Worm (Caenorhabditis elegans) whole organism, late embryonic: ENCODE data around the gene tatn-1.
A peak's percentile ranks its signal among the peaks of the same experiment; 100 is the strongest.

Experiments
- C08G9.2 ChIP-seq: sonication (generic microtip); optimal IDR thresholded peaks from 2 replicates; lab custom pipeline; 2016; ENCODE audit warnings: mild to moderate bottlenecking, missing genetic modification characterization, moderate library complexity, missing compliant biosample characterization
- K09A11.1 ChIP-seq: sonication (generic microtip); optimal IDR thresholded peaks from 2 replicates; lab custom pipeline; 2017; ENCODE audit warnings: antibody characterized with exemption, mild to moderate bottlenecking, missing genetic modification characterization, missing compliant biosample characterization; ENCODE audit not compliant: insufficient read depth
- T23F11.4 ChIP-seq: fragments of 200-800 bp; sonication (Bioruptor generic); optimal IDR thresholded peaks from 2 replicates; lab custom pipeline; 2018; ENCODE audit warnings: mild to moderate bottlenecking, missing genetic modification characterization, missing compliant biosample characterization
- ahr-1 ChIP-seq: sonication (generic microtip); optimal IDR thresholded peaks from 2 replicates; lab custom pipeline; 2016; ENCODE audit warnings: missing genetic modification characterization, missing compliant biosample characterization
- ceh-14 ChIP-seq: sonication (generic microtip); optimal IDR thresholded peaks from 2 replicates; lab custom pipeline; 2016; ENCODE audit warnings: missing genotype, missing genetic modification characterization, missing compliant biosample characterization
- ceh-19 ChIP-seq: fragments of 200-800 bp; sonication (Bioruptor generic); optimal IDR thresholded peaks from 2 replicates; lab custom pipeline; 2018; ENCODE audit warnings: mild to moderate bottlenecking, missing genetic modification characterization, missing compliant biosample characterization
- ceh-22 ChIP-seq: sonication (generic microtip); optimal IDR thresholded peaks from 2 replicates; lab custom pipeline; 2017; ENCODE audit warnings: missing biosample characterization, missing genetic modification characterization
- ceh-24 ChIP-seq: sonication (generic microtip); optimal IDR thresholded peaks from 2 replicates; lab custom pipeline; 2016; ENCODE audit warnings: mild to moderate bottlenecking, missing genetic modification characterization, missing compliant biosample characterization
- ceh-30 ChIP-seq: fragments of 150-350 bp; optimal IDR thresholded peaks from 2 replicates; lab custom pipeline; 2014; ENCODE audit warnings: missing biosample characterization, missing genetic modification characterization
- ceh-31 ChIP-seq: sonication (generic microtip); optimal IDR thresholded peaks from 2 replicates; lab custom pipeline; 2016; ENCODE audit warnings: missing genetic modification characterization, missing compliant biosample characterization
- ceh-34 ChIP-seq: sonication (generic microtip); optimal IDR thresholded peaks from 2 replicates; lab custom pipeline; 2016; ENCODE audit warnings: mild to moderate bottlenecking, missing genetic modification characterization, missing compliant biosample characterization
- ceh-45 ChIP-seq: fragments of 200-800 bp; sonication (Bioruptor generic); IDR thresholded peaks from 2 replicates; pipeline ENCODE4 v1.3.6; 2022; ENCODE audit warnings: missing genetic modification reagents, missing genetic modification characterization, missing compliant biosample characterization
- ceh-48 ChIP-seq: sonication (generic microtip); optimal IDR thresholded peaks from 2 replicates; lab custom pipeline; 2016; ENCODE audit warnings: missing genetic modification characterization, inconsistent platforms, missing compliant biosample characterization
- ceh-6 ChIP-seq: fragments of 200-800 bp; sonication (Bioruptor generic); optimal IDR thresholded peaks from 2 replicates; lab custom pipeline; 2018; ENCODE audit warnings: mild to moderate bottlenecking, missing genetic modification characterization, missing compliant biosample characterization
- che-1 ChIP-seq: sonication (generic microtip); optimal IDR thresholded peaks from 2 replicates; lab custom pipeline; 2016; ENCODE audit warnings: mild to moderate bottlenecking, missing genetic modification characterization, missing compliant biosample characterization
- elt-2 ChIP-seq: sonication (generic microtip); optimal IDR thresholded peaks from 2 replicates; lab custom pipeline; 2016; ENCODE audit warnings: missing genetic modification reagents, missing genetic modification characterization, missing compliant biosample characterization
- elt-4 ChIP-seq: sonication (generic microtip); optimal IDR thresholded peaks from 2 replicates; lab custom pipeline; 2016; ENCODE audit warnings: missing genetic modification characterization, missing compliant biosample characterization
- fkh-10 ChIP-seq: fragments of 150-350 bp; optimal IDR thresholded peaks from 2 replicates; lab custom pipeline; 2014; ENCODE audit warnings: missing biosample characterization, missing genetic modification reagents, missing genetic modification characterization
- fkh-6 ChIP-seq: sonication (generic microtip); optimal IDR thresholded peaks from 2 replicates; lab custom pipeline; 2016; ENCODE audit warnings: missing genetic modification characterization, missing compliant biosample characterization
- hlh-30 ChIP-seq: sonication (generic microtip); optimal IDR thresholded peaks from 2 replicates; lab custom pipeline; 2017; ENCODE audit warnings: antibody characterized with exemption, missing genetic modification characterization, missing compliant biosample characterization; ENCODE audit not compliant: insufficient read depth
- hlh-8 ChIP-seq: sonication (generic microtip); optimal IDR thresholded peaks from 2 replicates; lab custom pipeline; 2016; ENCODE audit warnings: missing genotype, missing genetic modification characterization, missing compliant biosample characterization
- lim-6 ChIP-seq: sonication (generic microtip); optimal IDR thresholded peaks from 2 replicates; lab custom pipeline; 2016; ENCODE audit warnings: missing genetic modification characterization, missing compliant biosample characterization
- lin-11 ChIP-seq: fragments of 200-800 bp; sonication (Bioruptor generic); optimal IDR thresholded peaks from 2 replicates; lab custom pipeline; 2018; ENCODE audit warnings: mild to moderate bottlenecking, missing genetic modification characterization, missing compliant biosample characterization
- nfya-1 ChIP-seq: sonication (generic microtip); optimal IDR thresholded peaks from 2 replicates; lab custom pipeline; 2017; ENCODE audit warnings: missing genetic modification characterization, mild to moderate bottlenecking, missing compliant biosample characterization, antibody characterized with exemption, moderate library complexity
- pat-9 ChIP-seq: fragments of 200-800 bp; sonication (Bioruptor generic); optimal IDR thresholded peaks from 2 replicates; lab custom pipeline; 2018; ENCODE audit warnings: mild to moderate bottlenecking, missing genetic modification characterization, moderate library complexity, missing compliant biosample characterization
- pax-1 ChIP-seq: fragments of 150-350 bp; optimal IDR thresholded peaks from 2 replicates; lab custom pipeline; 2014; ENCODE audit warnings: missing biosample characterization, missing genetic modification characterization
- pha-2 ChIP-seq: sonication (generic microtip); optimal IDR thresholded peaks from 2 replicates; lab custom pipeline; 2017; ENCODE audit warnings: mild to moderate bottlenecking, missing genetic modification characterization, missing compliant biosample characterization
- pqm-1 ChIP-seq: sonication (generic microtip); optimal IDR thresholded peaks from 2 replicates; lab custom pipeline; 2016; ENCODE audit warnings: missing genetic modification characterization, missing compliant biosample characterization
- pros-1 ChIP-seq: fragments of 150-350 bp; optimal IDR thresholded peaks from 2 replicates; lab custom pipeline; 2014; ENCODE audit warnings: missing biosample characterization, missing genetic modification reagents, missing genetic modification characterization
- ref-2 ChIP-seq: sonication (generic microtip); optimal IDR thresholded peaks from 2 replicates; lab custom pipeline; 2016; ENCODE audit warnings: missing genetic modification characterization, missing compliant biosample characterization
- sox-2 ChIP-seq: fragments of 200-800 bp; sonication (Bioruptor generic); IDR thresholded peaks from 2 replicates; pipeline ENCODE4 v1.3.6; 2022; ENCODE audit warnings: missing genetic modification reagents, missing genetic modification characterization, missing compliant biosample characterization
- sox-4 ChIP-seq: sonication (generic microtip); optimal IDR thresholded peaks from 2 replicates; lab custom pipeline; 2017; ENCODE audit warnings: mild to moderate bottlenecking, missing genetic modification characterization, inconsistent platforms, missing compliant biosample characterization
- tbx-7 ChIP-seq: sonication (generic microtip); optimal IDR thresholded peaks from 2 replicates; lab custom pipeline; 2016; ENCODE audit warnings: missing genotype, missing genetic modification characterization, missing compliant biosample characterization
- ttx-3 ChIP-seq: sonication (generic microtip); optimal IDR thresholded peaks from 2 replicates; lab custom pipeline; 2016; ENCODE audit warnings: missing genetic modification reagents, missing genetic modification characterization, missing compliant biosample characterization
- unc-3 ChIP-seq, 2 experiments: fragments of 200-800 bp in 1 of 2; sonication (Bioruptor generic) in 1 of 2; sonication (generic microtip) in 1 of 2; conservative IDR thresholded peaks in 1 of 2; optimal IDR thresholded peaks in 1 of 2; 2 replicates each; pipeline versions ENCODE4 v1.3.6 to Lab custom; 2016 to 2022; ENCODE audit warnings: missing compliant biosample characterization in 2 of 2, missing genetic modification characterization in 2 of 2, missing genetic modification reagents in 1 of 2
- unc-42 ChIP-seq: sonication (generic microtip); optimal IDR thresholded peaks from 2 replicates; lab custom pipeline; 2016; ENCODE audit warnings: missing genotype, missing genetic modification characterization, missing compliant biosample characterization
- unc-86 ChIP-seq: sonication (generic microtip); optimal IDR thresholded peaks from 2 replicates; lab custom pipeline; 2016; ENCODE audit warnings: missing genetic modification characterization, missing compliant biosample characterization

The tatn-1 gene

DNA sequence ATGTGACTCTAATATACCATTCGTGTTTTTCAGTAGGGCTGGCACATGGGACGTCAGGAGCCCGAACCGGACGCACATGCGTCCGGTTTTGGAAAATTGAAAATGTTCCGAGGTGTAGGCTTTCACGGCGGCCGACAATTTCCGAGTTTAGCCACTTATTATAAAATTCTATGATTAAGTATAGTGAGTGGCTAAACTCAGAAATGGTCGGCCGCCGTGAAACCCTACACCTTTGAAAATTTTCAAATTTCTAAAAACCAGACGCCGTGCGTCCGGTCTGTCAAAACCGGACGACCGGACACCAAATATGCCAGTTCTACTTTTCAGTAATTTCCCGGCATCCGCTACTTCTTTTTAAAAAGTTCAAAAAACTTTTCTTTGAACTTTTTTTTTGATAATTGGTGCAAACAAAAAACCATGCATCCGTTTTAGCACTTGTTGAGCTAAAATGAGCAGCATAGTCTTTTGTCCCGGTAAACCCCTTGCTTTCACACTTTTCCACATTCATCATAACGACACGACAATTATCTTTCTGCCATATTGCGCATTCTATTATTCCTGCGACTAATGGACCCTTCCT lies 33.1 kb upstream of the tatn-1 start:
- TF ChIP-seq fkh-6 (tag; lab: Kevin White, UChicago) (no peak), sox-2 (GFP tag; lab: Robert Waterston, UW) (peak; percentile 47; the same call in 1 of the 2 replicates)

DNA sequence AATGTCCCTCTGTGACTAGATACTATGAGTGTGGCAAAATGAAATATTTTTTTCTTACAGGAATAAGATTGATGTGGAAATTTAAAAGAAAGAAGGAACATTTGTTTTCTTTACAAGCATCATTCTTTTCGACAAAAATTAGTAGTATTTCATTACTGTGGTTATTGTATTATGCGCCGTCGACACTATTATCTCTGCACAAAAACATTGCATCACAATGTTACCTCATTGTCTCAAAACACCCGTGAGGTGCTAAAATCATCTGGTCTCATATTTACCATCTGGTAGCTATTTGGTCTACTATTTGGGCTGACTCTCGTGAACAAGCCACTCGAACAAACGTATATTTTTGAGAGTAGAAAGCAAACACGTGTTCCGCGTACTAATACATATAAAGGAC lies 31.3 kb upstream of the tatn-1 start:
- TF ChIP-seq ceh-48 (tag; lab: Kevin White, UChicago) (no peak), ceh-19 (no peak), ref-2 (tag; lab: Kevin White, UChicago) (no peak), ahr-1 (tag; lab: Kevin White, UChicago) (no peak), pax-1 (no peak), pros-1 (tag; lab: Kevin White, UChicago) (no peak), pha-2 (no peak), hlh-30 (tag; lab: Kevin White, UChicago) (no peak), elt-4 (tag; lab: Kevin White, UChicago) (no peak), fkh-10 (GFP tag; lab: Kevin White, UChicago) (no peak), hlh-8 (no peak), lim-6 (tag; lab: Kevin White, UChicago) (no peak), che-1 (tag; lab: Kevin White, UChicago) (no peak), ceh-34 (tag; lab: Kevin White, UChicago) (no peak), ttx-3 (no peak), ceh-6 (GFP tag; lab: Kevin White, UChicago) (no peak), pqm-1 (tag; lab: Kevin White, UChicago) (no peak), nfya-1 (tag; lab: Kevin White, UChicago) (no peak)

DNA sequence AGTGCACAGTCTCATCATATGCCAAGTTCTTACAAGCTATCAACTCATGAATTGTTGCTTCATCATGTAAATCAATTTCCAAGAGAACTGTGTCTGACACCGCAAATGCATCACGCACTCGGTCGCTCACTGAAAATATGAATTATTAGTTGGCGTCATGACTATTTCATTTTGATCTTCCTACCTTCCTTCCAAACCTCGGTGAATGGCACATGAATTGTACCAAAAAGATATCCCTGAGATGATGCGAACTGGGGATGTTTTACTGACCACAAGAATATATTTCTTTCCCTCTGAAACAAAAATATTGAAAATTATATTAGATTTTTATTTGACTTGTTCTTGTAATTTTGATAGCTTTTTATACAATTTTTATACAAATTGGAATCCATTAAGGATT lies 30.6 kb upstream of the tatn-1 start:
- TF ChIP-seq ceh-31 (no peak), ceh-14 (tag; lab: Kevin White, UChicago) (no peak), ceh-24 (tag; lab: Kevin White, UChicago) (no peak), elt-2 (tag; lab: Kevin White, UChicago) (no peak), elt-4 (tag; lab: Kevin White, UChicago) (no peak), hlh-8 (no peak), ceh-48 (tag; lab: Kevin White, UChicago) (no peak), unc-42 (tag; lab: Kevin White, UChicago) (no peak), unc-3 (GFP tag; conservative IDR thresholded peaks at IDR 0.05; lab: Robert Waterston, UW) (no peak), unc-3 (tag; optimal IDR thresholded peaks at IDR 0.05; lab: Kevin White, UChicago) (no peak), hlh-30 (tag; lab: Kevin White, UChicago) (no peak), K09A11.1 (no peak)

- TF ChIP-seq unc-42 (tag; lab: Kevin White, UChicago) (no peak), unc-3 (GFP tag; conservative IDR thresholded peaks at IDR 0.05; lab: Robert Waterston, UW) (no peak), unc-3 (tag; optimal IDR thresholded peaks at IDR 0.05; lab: Kevin White, UChicago) (no peak), ceh-48 (tag; lab: Kevin White, UChicago) (no peak), ceh-22 (tag; lab: Kevin White, UChicago) (no peak), T23F11.4 (GFP tag; lab: Kevin White, UChicago) (no peak), ceh-30 (no peak), pha-2 (no peak), ceh-45 (GFP tag; lab: Robert Waterston, UW) (no peak), sox-4 (tag; lab: Kevin White, UChicago) (no peak), pqm-1 (tag; lab: Kevin White, UChicago) (no peak), unc-86 (tag; lab: Kevin White, UChicago) (no peak), lin-11 (tag; lab: Kevin White, UChicago) (no peak), pat-9 (tag; lab: Kevin White, UChicago) (no peak), tbx-7 (tag; lab: Kevin White, UChicago) (no peak), C08G9.2 (no peak)
- TF ChIP-seq, all 69 proteins: peak for 0
These were observed 29.8 kb upstream of the tatn-1 start, which contains the start of gene C05G5.5 for ce11 chrX:14761021-14761420. Gene C05G5.5 (minus strand): TSS chrX:14761121.
